Worm (Caenorhabditis elegans) whole organism, L1 larva: ENCODE results near the gene C16A11.7.

ENCODE experiments used
- C04F5.9 ChIP-seq: sonication (generic microtip); optimal IDR thresholded peaks from 2 replicates; lab custom pipeline; 2016; ENCODE audit warnings: missing genetic modification characterization, missing compliant biosample characterization
- C16A3.4 ChIP-seq: fragments of 150-350 bp; optimal IDR thresholded peaks from 2 replicates; lab custom pipeline; 2014; ENCODE audit warnings: missing biosample characterization, missing genetic modification characterization
- F16B12.6 ChIP-seq: fragments of 150-350 bp; optimal IDR thresholded peaks from 2 replicates; lab custom pipeline; 2014; ENCODE audit warnings: missing biosample characterization, missing genetic modification characterization
- Y116A8C.19 ChIP-seq: sonication (generic microtip); optimal IDR thresholded peaks from 2 replicates; lab custom pipeline; 2016; ENCODE audit warnings: missing compliant biosample characterization, missing genetic modification characterization, borderline replicate concordance
- ama-1 ChIP-seq: fragments of 150-350 bp; optimal IDR thresholded peaks from 2 replicates; lab custom pipeline; 2014
- ceh-82 ChIP-seq, 3 experiments: fragments of 150-350 bp in 1 of 3; sonication (generic microtip) in 2 of 3; optimal IDR thresholded peaks; 2 replicates each; lab custom pipeline; 2014 to 2017; ENCODE audit warnings: missing biosample characterization in 3 of 3, missing genetic modification characterization in 3 of 3
- ceh-90 ChIP-seq: sonication (generic microtip); optimal IDR thresholded peaks from 2 replicates; lab custom pipeline; 2016; ENCODE audit warnings: missing genetic modification characterization, missing compliant biosample characterization
- ces-1 ChIP-seq: fragments of 150-350 bp; optimal IDR thresholded peaks from 2 replicates; lab custom pipeline; 2014; ENCODE audit warnings: missing biosample characterization, missing genetic modification reagents, missing genetic modification characterization
- dpl-1 ChIP-seq, 3 experiments: fragments of 150-350 bp in 2 of 3; sonication (generic microtip) in 1 of 3; optimal IDR thresholded peaks; 2 replicates each; lab custom pipeline; 2014 to 2017; ENCODE audit warnings: missing biosample characterization in 3 of 3, missing genetic modification characterization in 3 of 3, missing genetic modification reagents in 3 of 3
- efl-1 ChIP-seq, 4 experiments: fragments of 150-350 bp; optimal IDR thresholded peaks in 3 of 4; peaks in 1 of 4; 1 replicate in 1 of 4; 2 replicates in 3 of 4; lab custom pipeline; 2014; ENCODE audit warnings: missing biosample characterization in 2 of 4, missing genetic modification characterization in 2 of 4, missing genetic modification reagents in 2 of 4
- egl-13 ChIP-seq: sonication (generic microtip); optimal IDR thresholded peaks from 2 replicates; lab custom pipeline; 2016; ENCODE audit warnings: missing genotype, missing genetic modification reagents, missing genetic modification characterization, missing compliant biosample characterization
- elt-2 ChIP-seq: sonication (generic microtip); optimal IDR thresholded peaks from 2 replicates; lab custom pipeline; 2016; ENCODE audit warnings: missing genetic modification characterization, mild to moderate bottlenecking, inconsistent platforms, missing compliant biosample characterization, missing genetic modification reagents
- ets-5 ChIP-seq: fragments of 200-800 bp; sonication (Bioruptor generic); IDR thresholded peaks from 2 replicates; pipeline ENCODE4 v1.3.6; 2022; ENCODE audit warnings: missing genetic modification characterization, missing compliant biosample characterization
- fkh-8 ChIP-seq: sonication (generic microtip); optimal IDR thresholded peaks from 2 replicates; lab custom pipeline; 2016; ENCODE audit warnings: mild to moderate bottlenecking, missing genetic modification characterization, missing compliant biosample characterization
- fos-1 ChIP-seq: fragments of 150-350 bp; optimal IDR thresholded peaks from 2 replicates; lab custom pipeline; 2014; ENCODE audit warnings: missing biosample characterization, missing genetic modification characterization
- grh-1 ChIP-seq: fragments of 200-800 bp; sonication (Bioruptor generic); IDR thresholded peaks from 2 replicates; pipeline ENCODE4 v1.3.6; 2022; ENCODE audit warnings: missing genetic modification reagents, missing genetic modification characterization, missing compliant biosample characterization
- hpl-2 ChIP-seq: fragments of 150-350 bp; optimal IDR thresholded peaks from 2 replicates; lab custom pipeline; 2014; ENCODE audit warnings: missing biosample characterization, missing genetic modification reagents, missing genetic modification characterization
- lin-35 ChIP-seq, 2 experiments: fragments of 150-350 bp; optimal IDR thresholded peaks; 2 replicates each; lab custom pipeline; 2014; ENCODE audit warnings: missing biosample characterization in 2 of 2, missing genetic modification characterization in 2 of 2, missing genetic modification reagents in 2 of 2
- lin-39 ChIP-seq: fragments of 150-350 bp; optimal IDR thresholded peaks from 2 replicates; lab custom pipeline; 2014; ENCODE audit warnings: missing biosample characterization, missing genetic modification reagents, missing genetic modification characterization
- lsy-2 ChIP-seq, 2 experiments: fragments of 150-350 bp; optimal IDR thresholded peaks; 2 replicates each; lab custom pipeline; 2014; ENCODE audit warnings: missing biosample characterization in 2 of 2, missing genetic modification characterization in 2 of 2
- mdl-1 ChIP-seq, 2 experiments: fragments of 150-350 bp; optimal IDR thresholded peaks; 2 replicates each; lab custom pipeline; 2014 to 2017; ENCODE audit warnings: missing biosample characterization in 2 of 2, missing genetic modification characterization in 2 of 2, inconsistent platforms in 1 of 2
- mep-1 ChIP-seq: fragments of 150-350 bp; optimal IDR thresholded peaks from 2 replicates; lab custom pipeline; 2014; ENCODE audit warnings: missing biosample characterization, missing genetic modification characterization
- nhr-20 ChIP-seq: sonication (generic microtip); optimal IDR thresholded peaks from 2 replicates; lab custom pipeline; 2016; ENCODE audit warnings: mild to moderate bottlenecking, missing genetic modification characterization, missing compliant biosample characterization
- nhr-47 ChIP-seq: sonication (generic microtip); optimal IDR thresholded peaks from 2 replicates; lab custom pipeline; 2016; ENCODE audit warnings: mild to moderate bottlenecking, missing genetic modification characterization, moderate library complexity, missing compliant biosample characterization
- nhr-77 ChIP-seq: fragments of 150-350 bp; optimal IDR thresholded peaks from 2 replicates; lab custom pipeline; 2014; ENCODE audit warnings: missing biosample characterization, missing genetic modification characterization
- nhr-90 ChIP-seq: sonication (generic microtip); optimal IDR thresholded peaks from 2 replicates; lab custom pipeline; 2016; ENCODE audit warnings: mild to moderate bottlenecking, missing genetic modification characterization, missing compliant biosample characterization; ENCODE audit not compliant: poor library complexity
- skn-1 ChIP-seq: fragments of 150-350 bp; optimal IDR thresholded peaks from 2 replicates; lab custom pipeline; 2014; ENCODE audit warnings: missing biosample characterization, missing genetic modification characterization
- snpc-4 ChIP-seq: fragments of 150-350 bp; optimal IDR thresholded peaks from 2 replicates; lab custom pipeline; 2014; ENCODE audit warnings: missing biosample characterization, missing genetic modification characterization
- snu-23 ChIP-seq: sonication (generic microtip); optimal IDR thresholded peaks from 2 replicates; lab custom pipeline; 2016; ENCODE audit warnings: missing genetic modification characterization, missing compliant biosample characterization
- sup-37 ChIP-seq: fragments of 200-800 bp; sonication (Bioruptor generic); optimal IDR thresholded peaks from 2 replicates; lab custom pipeline; 2018; ENCODE audit warnings: mild to moderate bottlenecking, missing genetic modification characterization, missing compliant biosample characterization
- swsn-7 ChIP-seq: sonication (generic microtip); optimal IDR thresholded peaks from 2 replicates; lab custom pipeline; 2016; ENCODE audit warnings: missing genetic modification characterization, missing compliant biosample characterization
- tbx-2 ChIP-seq: sonication (generic microtip); optimal IDR thresholded peaks from 2 replicates; lab custom pipeline; 2016; ENCODE audit warnings: missing genetic modification characterization, missing compliant biosample characterization
- tlp-1 ChIP-seq: fragments of 150-350 bp; optimal IDR thresholded peaks from 2 replicates; lab custom pipeline; 2014; ENCODE audit warnings: missing biosample characterization, missing genetic modification characterization
- unc-130 ChIP-seq: fragments of 150-350 bp; optimal IDR thresholded peaks from 2 replicates; lab custom pipeline; 2017; ENCODE audit warnings: missing biosample characterization, missing genetic modification characterization, inconsistent platforms
- unc-62 ChIP-seq: fragments of 150-350 bp; optimal IDR thresholded peaks from 2 replicates; lab custom pipeline; 2014; ENCODE audit warnings: missing biosample characterization, missing genetic modification reagents, missing genetic modification characterization
- unc-98 ChIP-seq: fragments of 200-800 bp; sonication (Bioruptor generic); IDR thresholded peaks from 2 replicates; pipeline ENCODE4 v1.3.6; 2022; ENCODE audit warnings: missing genetic modification characterization, missing compliant biosample characterization
- vab-15 ChIP-seq: sonication (generic microtip); optimal IDR thresholded peaks from 2 replicates; lab custom pipeline; 2017; ENCODE audit warnings: missing genotype, mild to moderate bottlenecking, missing genetic modification characterization, missing compliant biosample characterization
- xbp-1 ChIP-seq: sonication (generic microtip); optimal IDR thresholded peaks from 2 replicates; lab custom pipeline; 2016; ENCODE audit warnings: missing genetic modification characterization, missing compliant biosample characterization
- ztf-11 ChIP-seq, 2 experiments: sonication (generic microtip); optimal IDR thresholded peaks; 2 replicates each; lab custom pipeline; 2016 to 2017; ENCODE audit warnings: missing genetic modification characterization in 2 of 2, missing biosample characterization in 1 of 2, missing compliant biosample characterization in 1 of 2
- ztf-4 ChIP-seq: fragments of 150-350 bp; optimal IDR thresholded peaks from 2 replicates; lab custom pipeline; 2014; ENCODE audit warnings: missing biosample characterization, missing genetic modification characterization

C16A11.7 gene

DNA sequence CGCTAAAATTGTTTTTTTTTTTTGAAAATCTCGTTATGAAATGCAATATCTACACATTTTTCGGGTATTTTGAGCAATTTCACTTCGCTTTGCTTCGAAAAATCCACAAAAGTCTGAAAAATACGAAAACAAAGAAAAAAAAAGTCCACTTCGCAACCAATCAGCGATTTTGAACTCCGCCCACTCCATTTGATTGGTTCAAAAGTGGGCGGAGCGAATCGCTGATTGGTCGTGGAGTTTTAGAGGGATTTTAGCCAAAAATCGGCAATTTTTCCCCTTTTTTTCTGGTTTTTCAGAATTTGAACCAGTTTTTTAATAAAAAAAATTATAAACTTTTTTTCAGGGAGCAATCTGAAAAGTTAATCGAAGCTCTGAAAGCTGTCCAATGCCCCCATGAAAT lies 17.8 kb downstream of the C16A11.7 start:
- TF ChIP-seq ceh-90 (tag; lab: Kevin White, UChicago) (no peak), efl-1 (optimal IDR thresholded peaks at IDR 0.05; lab: Kevin White, UChicago) (no peak), efl-1 (GFP tag; optimal IDR thresholded peaks at IDR 0.05 in 1 of 2; lab: Kevin White, UChicago) (peak in 1 of 2 experiments; percentile 21)

DNA sequence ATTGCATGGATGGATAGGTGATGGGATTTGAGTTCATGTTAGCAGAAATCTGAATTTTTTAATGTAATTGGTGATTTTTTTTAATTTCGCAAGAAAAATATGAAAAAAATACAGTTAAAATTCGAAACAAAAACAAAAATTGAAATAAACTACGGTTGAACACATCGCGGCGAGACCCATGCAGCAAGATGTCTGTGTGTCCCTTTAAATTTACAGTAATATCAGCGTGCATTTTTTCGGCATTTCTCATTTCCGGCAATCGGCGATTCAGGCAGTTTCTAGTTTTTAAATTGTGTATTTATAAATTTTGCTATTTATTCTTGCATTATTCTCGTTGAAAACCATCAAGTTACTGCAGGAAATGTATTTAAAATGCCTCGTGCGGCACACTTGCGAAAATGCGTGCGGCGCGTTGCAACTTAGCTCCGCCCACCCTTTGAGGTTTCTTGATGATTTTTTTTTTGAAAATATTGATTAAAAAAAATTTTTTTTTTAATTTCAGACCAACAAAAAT lies 19.0 kb downstream of the C16A11.7 start, which contains the start of the genes fbxc-44 and C16A11.2:
fbxc-44 (minus strand) TSS at position 51 of the 514 bp plus-strand sequence.
C16A11.2 (plus strand) TSS at position 503 of the 514 bp plus-strand sequence.
- TF ChIP-seq nhr-20 (peak; percentile 34), fkh-8 (tag; lab: Kevin White, UChicago) (no peak), C16A3.4 (tag; lab: Kevin White, UChicago) (peak; percentile 33), mep-1 (tag; lab: Kevin White, UChicago) (peak; percentile 18), snpc-4 (tag; lab: Kevin White, UChicago) (peak; percentile 41), ces-1 (GFP tag; lab: Kevin White, UChicago) (no peak), snu-23 (GFP tag; lab: Kevin White, UChicago) (peak; percentile 56), sup-37 (no peak), dpl-1 (GFP tag; optimal IDR thresholded peaks at IDR 0.05; lab: Kevin White, UChicago) (peak; percentile 9 to 25 (median 18)), F16B12.6 (peak; percentile 32), grh-1 (no peak), vab-15 (tag; lab: Kevin White, UChicago) (no peak), skn-1 (tag; lab: Kevin White, UChicago) (peak; percentile 31), fos-1 (no peak), nhr-90 (tag; lab: Kevin White, UChicago) (peak; percentile 46), xbp-1 (tag; lab: Kevin White, UChicago) (peak; percentile 43), Y116A8C.19 (tag; lab: Kevin White, UChicago) (no peak), hpl-2 (GFP tag; lab: Kevin White, UChicago) (no peak), lsy-2 (tag; optimal IDR thresholded peaks at IDR 0.05; lab: Kevin White, UChicago) (peak; percentile 51 to 54), nhr-77 (no peak), swsn-7 (tag; lab: Kevin White, UChicago) (peak; percentile 51), egl-13 (tag; lab: Kevin White, UChicago) (peak; percentile 30), ceh-82 (tag; optimal IDR thresholded peaks at IDR 0.05; lab: Kevin White, UChicago) (peak in 2 of 3 experiments; percentile 11 to 13), tbx-2 (tag; lab: Kevin White, UChicago) (peak; percentile 33), efl-1 (optimal IDR thresholded peaks at IDR 0.05; lab: Kevin White, UChicago) (peak; percentile 31 to 59), efl-1 (GFP tag; optimal IDR thresholded peaks at IDR 0.05 in 1 of 2; lab: Kevin White, UChicago) (peak; percentile 20 to 94), lin-35 (GFP tag; optimal IDR thresholded peaks at IDR 0.05; lab: Kevin White, UChicago) (peak in 1 of 2 experiments; percentile 39), ztf-11 (tag; optimal IDR thresholded peaks at IDR 0.05; lab: Kevin White, UChicago) (peak in 1 of 2 experiments; percentile 24), unc-130 (tag; lab: Kevin White, UChicago) (peak; percentile 55), elt-2 (tag; lab: Kevin White, UChicago) (peak; percentile 69), ets-5 (GFP tag; lab: Robert Waterston, UW) (no peak)

DNA sequence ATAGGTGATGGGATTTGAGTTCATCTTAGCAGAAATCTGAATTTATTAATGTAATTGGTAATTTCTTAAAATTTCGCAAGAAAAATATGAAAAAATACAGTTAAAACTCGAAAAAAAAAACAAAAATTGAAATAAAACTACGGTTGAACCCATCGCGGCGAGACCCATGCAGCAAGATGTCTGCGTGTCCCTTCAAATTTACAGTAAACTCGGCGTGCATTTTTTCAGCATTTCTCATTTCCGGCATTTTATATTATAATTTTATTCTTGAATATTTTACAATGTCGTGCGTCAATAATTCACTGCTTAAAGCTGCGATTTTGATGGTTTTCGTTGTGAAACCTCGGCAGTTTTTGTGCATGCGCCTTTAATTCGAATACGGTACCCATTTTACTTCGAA lies 20.8 kb downstream of the C16A11.7 start, which contains the start of gene fbxc-43:
fbxc-43 (minus strand) TSS at position 38 of the 400 bp plus-strand sequence.
- TF ChIP-seq grh-1 = no peak
- TF ChIP-seq unc-62 (GFP tag; lab: Kevin White, UChicago) = no peak
- no peak for TF ChIP-seq swsn-7 (tag; lab: Kevin White, UChicago)
- TF ChIP-seq mdl-1 (tag; optimal IDR thresholded peaks at IDR 0.05; lab: Kevin White, UChicago) = no peak
- TF ChIP-seq ztf-4 (tag; lab: Kevin White, UChicago) = no peak
- TF ChIP-seq C04F5.9 (tag; lab: Kevin White, UChicago) = no peak
- TF ChIP-seq tlp-1 = no peak
- no peak for TF ChIP-seq unc-98 (GFP tag; lab: Robert Waterston, UW)
- no peak for TF ChIP-seq ztf-11 (tag; optimal IDR thresholded peaks at IDR 0.05; lab: Kevin White, UChicago)
- TF ChIP-seq ama-1 (lab: Kevin White, UChicago) = no peak
- no peak for TF ChIP-seq lin-39
- TF ChIP-seq nhr-47 = no peak
